Worm (Caenorhabditis elegans): Measurements from ENCODE around the gene H23N18.5.

- no peak for TF ChIP-seq mdl-1 (tag; optimal IDR thresholded peaks at IDR 0.05)
- TF ChIP-seq xbp-1 (tag; optimal IDR thresholded peaks at IDR 0.05): no peak
- no peak for TF ChIP-seq nhr-28 (tag; optimal IDR thresholded peaks at IDR 0.05)
- no peak for TF ChIP-seq nhr-77 (tag; optimal IDR thresholded peaks at IDR 0.05)
- no peak for TF ChIP-seq unc-62 (GFP tag; optimal IDR thresholded peaks at IDR 0.05)
- no peak for TF ChIP-seq nhr-47 (tag; optimal IDR thresholded peaks at IDR 0.05)
- TF ChIP-seq nhr-11 (tag; optimal IDR thresholded peaks at IDR 0.05): no peak
- TF ChIP-seq ztf-11 (tag; optimal IDR thresholded peaks at IDR 0.05): no peak
- no peak for TF ChIP-seq nhr-12 (tag; optimal IDR thresholded peaks at IDR 0.05)
- no peak for TF ChIP-seq egl-27 (tag; optimal IDR thresholded peaks at IDR 0.05)
- TF ChIP-seq hpl-2 (GFP tag; optimal IDR thresholded peaks at IDR 0.05): no peak
- no peak for TF ChIP-seq lsy-2 (tag; optimal IDR thresholded peaks at IDR 0.05)
- TF ChIP-seq C34B4.2 (tag; optimal IDR thresholded peaks at IDR 0.05): no peak
- no peak for TF ChIP-seq ces-1 (GFP tag; optimal IDR thresholded peaks at IDR 0.05)
Observed at ce11 chrV:4871992-4872391, 40.2 kb downstream of the H23N18.5 start, which contains the start of gene srd-33.
